Worm (Caenorhabditis elegans) whole organism, mixed stage, embryonic: ENCODE measurements around the gene str-28.

ENCODE experiments used
- lin-13 ChIP-seq: fragments of 150-350 bp; optimal IDR thresholded peaks from 2 replicates; lab custom pipeline; 2014; ENCODE audit warnings: missing biosample characterization, missing genetic modification characterization
- lsy-2 ChIP-seq: fragments of 150-350 bp; optimal IDR thresholded peaks from 2 replicates; lab custom pipeline; 2014; ENCODE audit warnings: missing biosample characterization, missing genetic modification characterization

ce11 chrV:7437985-7438384 is 34.7 kb downstream of the str-28 start, which contains the start of gene F25E5.16:
- TF ChIP-seq lin-13 (tag; lab: Kevin White, UChicago) (no peak), lsy-2 (tag; lab: Kevin White, UChicago) (no peak)
